Worm (Caenorhabditis elegans): ENCODE measurements around the gene C16C10.1.

C16C10.1 gene

ce11 chrIII:4195306-4196008 is 14.2 kb upstream of the C16C10.1 start (continued):
- TF ChIP-seq tag-97 (GFP tag; IDR thresholded peaks at IDR 0.05) (no peak), ZK546.5 (tag; optimal IDR thresholded peaks at IDR 0.05) (no peak), rbr-2 (tag; optimal IDR thresholded peaks at IDR 0.05) (peak; percentile 43), nhr-41 (GFP tag; IDR thresholded peaks at IDR 0.05) (no peak; the same call in 1 of the 2 replicates), duxl-1 (tag; optimal IDR thresholded peaks at IDR 0.05; ENCODE audit: poor library complexity) (peak; percentile 42), pqm-1 (tag; optimal IDR thresholded peaks at IDR 0.05) (peak; percentile 11), hlh-30 (tag; optimal IDR thresholded peaks at IDR 0.05; ENCODE audit: insufficient read depth) (peak; percentile 37), php-3 (GFP tag; IDR thresholded peaks at IDR 0.05) (peak; percentile 36), dmd-6 (GFP tag; IDR thresholded peaks at IDR 0.05) (peak; percentile 30; the same call in 1 of the 2 replicates), ceh-44 (GFP tag; IDR thresholded peaks at IDR 0.05) (no peak), D1046.2 (GFP tag; IDR thresholded peaks at IDR 0.05) (no peak; the same call in 1 of the 2 replicates), skn-1 (tag; optimal IDR thresholded peaks at IDR 0.05) (no peak), mxl-3 (GFP tag; optimal IDR thresholded peaks at IDR 0.05) (peak; percentile 43), attf-4 (tag; optimal IDR thresholded peaks at IDR 0.05) (peak; percentile 69), Y75B8A.6 (GFP tag; IDR thresholded peaks at IDR 0.05) (peak; percentile 56; the same call in 1 of the 2 replicates), hmg-1.1 (GFP tag; IDR thresholded peaks at IDR 0.05) (peak; percentile 52), ceh-32 (tag; optimal IDR thresholded peaks at IDR 0.05; ENCODE audit: poor library complexity) (no peak), lir-3 (tag; optimal IDR thresholded peaks at IDR 0.05) (no peak), lin-38 (GFP tag; IDR thresholded peaks at IDR 0.05) (peak; percentile 67), nhr-48 (tag; optimal IDR thresholded peaks at IDR 0.05) (peak; percentile 23), Y48G9A.11 (GFP tag; IDR thresholded peaks at IDR 0.05) (peak; percentile 77), nhr-25 (tag; optimal IDR thresholded peaks at IDR 0.05; ENCODE audit: borderline replicate concordance, insufficient read depth) (no peak), F49E8.2 (tag; optimal IDR thresholded peaks at IDR 0.05; ENCODE audit: borderline replicate concordance) (no peak), snpc-4 (tag; optimal IDR thresholded peaks at IDR 0.05) (no peak), madf-5 (GFP tag; IDR thresholded peaks at IDR 0.05) (no peak), T20F7.1 (GFP tag; optimal IDR thresholded peaks at IDR 0.05) (peak; percentile 75), mxl-2 (GFP tag; conservative IDR thresholded peaks at IDR 0.05) (no peak), daf-16 (GFP tag; optimal IDR thresholded peaks at IDR 0.05) (peak; percentile 33 to 62), daf-16 (tag; optimal IDR thresholded peaks at IDR 0.05) (peak; percentile 59), ztf-11 (tag; optimal IDR thresholded peaks at IDR 0.05) (no peak), unc-130 (GFP tag; optimal IDR thresholded peaks at IDR 0.05) (peak; percentile 24), lim-7 (GFP tag; IDR thresholded peaks at IDR 0.05) (no peak), daf-19 (GFP tag; conservative IDR thresholded peaks at IDR 0.05) (peak; percentile 82), Y105C5A.15 (GFP tag; IDR thresholded peaks at IDR 0.05) (peak; percentile 66; the same call in 1 of the 2 replicates), spr-1 (tag; optimal IDR thresholded peaks at IDR 0.05) (peak; percentile 48), F37D6.2 (tag; optimal IDR thresholded peaks at IDR 0.05) (peak; percentile 45), zag-1 (tag; optimal IDR thresholded peaks at IDR 0.05) (no peak), zfp-3 (GFP tag; conservative IDR thresholded peaks at IDR 0.05) (peak; percentile 95), ceh-20 (GFP tag; IDR thresholded peaks at IDR 0.05) (peak; percentile 15; the same call in 1 of the 2 replicates), ces-1 (GFP tag; optimal IDR thresholded peaks at IDR 0.05) (peak; percentile 38), gei-8 (GFP tag; optimal IDR thresholded peaks at IDR 0.05) (peak; percentile 15), lin-15B (tag; optimal IDR thresholded peaks at IDR 0.05) (no peak), sdz-12 (GFP tag; optimal IDR thresholded peaks at IDR 0.05) (peak; percentile 21), egl-27 (tag; optimal IDR thresholded peaks at IDR 0.05) (no peak), R02D3.7 (tag; optimal IDR thresholded peaks at IDR 0.05) (no peak), spr-3 (GFP tag; optimal IDR thresholded peaks at IDR 0.05) (peak; percentile 72), lin-39 (tag; optimal IDR thresholded peaks at IDR 0.05) (no peak), pha-4 (GFP tag; IDR thresholded peaks at IDR 0.05) (peak; percentile 67; the same call in 1 of the 2 replicates), pha-4 (tag; optimal IDR thresholded peaks at IDR 0.05) (peak; percentile 7), nhr-237 (tag; optimal IDR thresholded peaks at IDR 0.05) (no peak)
